Worm (Caenorhabditis elegans): ENCODE measurements around the gene C28H8.7.

DNA sequence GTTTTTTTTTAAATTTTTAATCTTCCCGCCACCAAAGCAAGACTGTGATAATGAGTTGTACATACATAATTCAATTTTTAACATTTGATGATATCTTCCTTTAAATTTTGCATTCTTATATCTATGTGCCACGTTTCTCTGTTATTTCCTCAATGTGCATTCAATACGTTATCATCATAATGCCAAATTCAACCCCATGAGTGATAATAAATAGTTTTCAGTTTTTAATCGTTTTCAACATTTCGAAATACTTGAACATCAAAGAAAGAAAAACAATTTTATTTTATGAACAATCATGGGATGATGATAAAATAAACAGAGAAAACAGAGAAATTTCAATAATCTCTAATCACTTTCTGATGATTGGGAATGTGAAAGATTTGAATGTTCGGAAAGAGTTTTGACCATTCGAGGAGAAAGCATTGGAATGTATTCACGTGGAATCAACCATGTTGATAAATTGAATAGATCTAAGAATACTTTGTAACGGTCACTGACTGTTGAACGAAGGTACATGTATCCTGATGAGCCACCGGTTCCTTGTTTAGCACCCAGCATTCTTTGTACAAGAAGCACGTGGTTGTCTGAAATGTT lies 30.7 kb upstream of the C28H8.7 start:
- peak; percentile 9 for TF ChIP-seq W03F9.2 (tag; optimal IDR thresholded peaks at IDR 0.05)
- no peak for TF ChIP-seq him-1 (tag; optimal IDR thresholded peaks at IDR 0.05)
- TF ChIP-seq dao-5 (tag; optimal IDR thresholded peaks at IDR 0.05), result no peak

All from whole organism, L4/young adult.